Fruit fly (Drosophila melanogaster): ENCODE measurements around the gene Pbgs.

Gene Pbgs

dm6 chr3L:12298092-12298491 is 26.9 kb upstream of the Pbgs start:
- TF ChIP-seq Jra (GFP tag; optimal IDR thresholded peaks at IDR 0.05) (no peak), Hnf4 (GFP tag; optimal IDR thresholded peaks at IDR 0.05) (no peak), Dfd (GFP tag; optimal IDR thresholded peaks at IDR 0.05) (no peak), GATAd (GFP tag; optimal IDR thresholded peaks at IDR 0.05) (no peak), sv (GFP tag; optimal IDR thresholded peaks at IDR 0.05) (no peak)

DNA sequence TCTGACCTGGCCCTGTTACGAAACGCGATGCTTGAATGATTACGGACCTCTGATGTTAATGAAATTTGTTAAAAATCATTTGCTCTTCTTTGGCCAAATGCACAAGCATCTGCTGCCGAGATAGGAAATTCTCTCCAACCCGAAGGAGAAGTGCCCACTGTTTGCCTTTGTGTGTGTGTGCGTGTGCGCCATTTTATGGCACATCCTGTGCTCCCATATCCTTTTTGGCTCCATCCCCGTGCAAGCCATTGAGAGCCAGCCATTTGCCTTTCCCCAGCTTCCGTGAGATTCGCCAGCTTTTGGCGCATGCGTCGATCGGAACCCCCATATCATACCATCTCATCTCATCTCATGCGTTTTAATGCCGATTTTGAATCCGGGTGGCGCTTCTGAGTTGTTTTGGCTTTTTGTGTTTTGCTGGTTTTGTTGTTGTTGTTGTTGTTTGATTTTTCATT is 25.0 kb upstream of the Pbgs start, which contains the start of gene CG4328:
Gene CG4328 (minus strand): TSS at position 51 of the 455 bp plus-strand sequence.
- no peak for TF ChIP-seq Abd-B (GFP tag; optimal IDR thresholded peaks at IDR 0.05)
- no peak for TF ChIP-seq OdsH (GFP tag; optimal IDR thresholded peaks at IDR 0.05)
- no peak for TF ChIP-seq sv (GFP tag; optimal IDR thresholded peaks at IDR 0.05)
- TF ChIP-seq Dfd (GFP tag; optimal IDR thresholded peaks at IDR 0.05): no peak
- TF ChIP-seq Rel (GFP tag; optimal IDR thresholded peaks at IDR 0.05): no peak
- no peak for TF ChIP-seq Rel (tag; optimal IDR thresholded peaks at IDR 0.05)
- TF ChIP-seq usp (GFP tag; optimal IDR thresholded peaks at IDR 0.05): no peak
- TF ChIP-seq pan (optimal IDR thresholded peaks at IDR 0.05): no peak
- TF ChIP-seq Hr78 (GFP tag; optimal IDR thresholded peaks at IDR 0.05): no peak
- TF ChIP-seq jim (GFP tag; optimal IDR thresholded peaks at IDR 0.05): no peak
- TF ChIP-seq GATAd (GFP tag; optimal IDR thresholded peaks at IDR 0.05): no peak
- no peak for TF ChIP-seq h (GFP tag; optimal IDR thresholded peaks at IDR 0.05)
- TF ChIP-seq dl (GFP tag; optimal IDR thresholded peaks at IDR 0.05; ENCODE audit: insufficient read depth in 1 of 2, partially characterized antibody in 2 of 2): no peak
- TF ChIP-seq CrebA (GFP tag; optimal IDR thresholded peaks at IDR 0.05; ENCODE audit: borderline replicate concordance): no peak
- TF ChIP-seq CG32264 (GFP tag; optimal IDR thresholded peaks at IDR 0.05): no peak
- no peak for TF ChIP-seq Hnf4 (GFP tag; optimal IDR thresholded peaks at IDR 0.05)
- no peak for TF ChIP-seq br (GFP tag; optimal IDR thresholded peaks at IDR 0.05)
- TF ChIP-seq ey (GFP tag; optimal IDR thresholded peaks at IDR 0.05): no peak
- no peak for TF ChIP-seq dsf (GFP tag; optimal IDR thresholded peaks at IDR 0.05; ENCODE audit: borderline replicate concordance)
- TF ChIP-seq brk (GFP tag; optimal IDR thresholded peaks at IDR 0.05): no peak

DNA sequence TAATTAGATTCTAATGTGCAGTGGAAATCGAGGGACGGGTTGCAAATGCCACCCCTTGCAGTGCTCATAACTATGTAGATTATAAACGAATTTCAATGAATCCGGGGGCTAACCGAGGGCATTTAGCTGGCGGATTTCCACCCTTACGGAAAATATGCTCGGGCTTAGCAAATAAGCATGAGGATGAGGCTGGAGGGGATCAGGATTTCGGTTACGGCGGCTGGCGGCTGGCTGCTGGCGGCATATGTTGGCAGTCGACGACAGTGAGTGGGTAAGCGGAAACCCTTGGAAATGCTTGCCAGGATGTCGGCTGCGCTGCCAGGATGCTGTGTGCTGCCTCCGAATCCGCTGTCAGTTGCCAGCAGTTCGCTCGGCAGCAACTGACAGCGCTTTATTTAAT is 23.5 kb upstream of the Pbgs start:
- no peak for TF ChIP-seq dl (GFP tag; optimal IDR thresholded peaks at IDR 0.05; ENCODE audit: insufficient read depth in 1 of 2, partially characterized antibody in 2 of 2)
- no peak for TF ChIP-seq dmrt93B (GFP tag; optimal IDR thresholded peaks at IDR 0.05)
- TF ChIP-seq N (GFP tag; optimal IDR thresholded peaks at IDR 0.05): no peak
- no peak for TF ChIP-seq Vsx2 (GFP tag; optimal IDR thresholded peaks at IDR 0.05; ENCODE audit: partially characterized antibody)
- TF ChIP-seq Rel (GFP tag; optimal IDR thresholded peaks at IDR 0.05): no peak
- no peak for TF ChIP-seq Rel (tag; optimal IDR thresholded peaks at IDR 0.05)
- no peak for TF ChIP-seq usp (GFP tag; optimal IDR thresholded peaks at IDR 0.05)
- TF ChIP-seq psq (GFP tag; optimal IDR thresholded peaks at IDR 0.05): no peak
- no peak for TF ChIP-seq Hr83 (GFP tag; optimal IDR thresholded peaks at IDR 0.05; ENCODE audit: poor library complexity, severe bottlenecking)
- no peak for TF ChIP-seq foxo (GFP tag; optimal IDR thresholded peaks at IDR 0.05)
- TF ChIP-seq Hnf4 (GFP tag; optimal IDR thresholded peaks at IDR 0.05): no peak
- TF ChIP-seq GATAd (GFP tag; optimal IDR thresholded peaks at IDR 0.05): no peak
- no peak for TF ChIP-seq CG32264 (GFP tag; optimal IDR thresholded peaks at IDR 0.05)
- no peak for TF ChIP-seq Dfd (GFP tag; optimal IDR thresholded peaks at IDR 0.05)
- no peak for TF ChIP-seq br (GFP tag; optimal IDR thresholded peaks at IDR 0.05)
- no peak for TF ChIP-seq pan (optimal IDR thresholded peaks at IDR 0.05)
- no peak for TF ChIP-seq h (GFP tag; optimal IDR thresholded peaks at IDR 0.05)
- TF ChIP-seq sv (GFP tag; optimal IDR thresholded peaks at IDR 0.05): no peak
- no peak for TF ChIP-seq tai (GFP tag; optimal IDR thresholded peaks at IDR 0.05)
- no peak for TF ChIP-seq brk (GFP tag; optimal IDR thresholded peaks at IDR 0.05)

- TF ChIP-seq rgr (GFP tag; optimal IDR thresholded peaks at IDR 0.05) (no peak), brk (GFP tag; optimal IDR thresholded peaks at IDR 0.05) (no peak), usp (GFP tag; optimal IDR thresholded peaks at IDR 0.05) (no peak), OdsH (GFP tag; optimal IDR thresholded peaks at IDR 0.05) (no peak), psq (GFP tag; optimal IDR thresholded peaks at IDR 0.05) (no peak)
Observed at dm6 chr3L:12290556-12290955, 19.4 kb upstream of the Pbgs start.

DNA sequence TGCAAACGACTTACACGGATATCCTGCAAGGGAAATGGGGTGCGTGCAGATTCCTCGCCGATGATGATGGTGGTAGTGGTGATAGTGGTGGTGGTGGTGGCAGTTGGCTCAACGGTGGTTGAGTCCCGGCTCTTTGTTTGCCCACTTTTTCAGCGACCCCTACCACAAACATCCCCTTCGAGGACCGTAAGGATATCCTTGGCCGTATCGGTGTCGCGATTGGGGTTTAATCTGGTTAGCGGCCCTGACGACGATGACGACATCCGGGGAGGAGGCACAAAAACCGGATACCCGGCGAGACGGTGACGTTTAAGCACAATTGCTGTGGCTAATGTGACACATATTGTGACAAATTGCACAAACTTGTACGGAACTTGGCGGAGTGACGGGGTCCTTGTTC is 18.5 kb upstream of the Pbgs start:
- TF ChIP-seq CrebA (GFP tag; optimal IDR thresholded peaks at IDR 0.05; ENCODE audit: borderline replicate concordance) (no peak), Hnf4 (GFP tag; optimal IDR thresholded peaks at IDR 0.05) (no peak), sage (GFP tag; optimal IDR thresholded peaks at IDR 0.05) (no peak), psq (GFP tag; optimal IDR thresholded peaks at IDR 0.05) (no peak), Dfd (GFP tag; optimal IDR thresholded peaks at IDR 0.05) (no peak), Rel (GFP tag; optimal IDR thresholded peaks at IDR 0.05) (no peak), Rel (tag; optimal IDR thresholded peaks at IDR 0.05) (no peak), Sp1 (GFP tag; optimal IDR thresholded peaks at IDR 0.05) (no peak), usp (GFP tag; optimal IDR thresholded peaks at IDR 0.05) (no peak), OdsH (GFP tag; optimal IDR thresholded peaks at IDR 0.05) (no peak), Jra (GFP tag; optimal IDR thresholded peaks at IDR 0.05) (no peak), sv (GFP tag; optimal IDR thresholded peaks at IDR 0.05) (no peak), Abd-B (GFP tag; optimal IDR thresholded peaks at IDR 0.05) (no peak), h (GFP tag; optimal IDR thresholded peaks at IDR 0.05) (no peak), Dif (GFP tag; optimal IDR thresholded peaks at IDR 0.05; ENCODE audit: partially characterized antibody) (no peak)

Data from whole organism, wandering third instar larva.